Fruit fly (Drosophila melanogaster) whole organism, wandering third instar larva: ENCODE data around the gene Nubp2.

Source experiments
- Abd-B ChIP-seq: fragments of >200 bp; optimal IDR thresholded peaks from 2 replicates; lab custom pipeline; 2017; ENCODE audit warnings: missing biosample characterization, missing genetic modification characterization
- Myc ChIP-seq: fragments of >200 bp; optimal IDR thresholded peaks from 2 replicates; lab custom pipeline; 2017
- Rel ChIP-seq, 2 experiments: fragments of 200-800 bp; sonication (Bioruptor generic) in 1 of 2; optimal IDR thresholded peaks; 2 replicates in 1 of 2; 3 replicates in 1 of 2; lab custom pipeline; 2016 to 2019; ENCODE audit warnings: mild to moderate bottlenecking in 2 of 2, missing biosample characterization in 2 of 2, missing genetic modification characterization in 2 of 2, moderate library complexity in 1 of 2
- dsf ChIP-seq: sonication (Bioruptor generic); optimal IDR thresholded peaks from 2 replicates; lab custom pipeline; 2016; ENCODE audit warnings: missing biosample characterization, missing genetic modification characterization, borderline replicate concordance
- h ChIP-seq: fragments of 200-800 bp; sonication (Bioruptor generic); optimal IDR thresholded peaks from 3 replicates; lab custom pipeline; 2016; ENCODE audit warnings: missing biosample characterization, mild to moderate bottlenecking, missing genetic modification characterization
- jim ChIP-seq: fragments of 175-275, 200-325 bp; sonication (Bioruptor generic); optimal IDR thresholded peaks from 2 replicates; lab custom pipeline; 2016; ENCODE audit warnings: missing biosample characterization, mild to moderate bottlenecking, missing genetic modification characterization
- rgr ChIP-seq: fragments of 200-800 bp; sonication (Bioruptor generic); optimal IDR thresholded peaks from 3 replicates; lab custom pipeline; 2016; ENCODE audit warnings: missing biosample characterization, mild to moderate bottlenecking, missing genetic modification characterization
- usp ChIP-seq: fragments of >200 bp; optimal IDR thresholded peaks from 2 replicates; lab custom pipeline; 2017; ENCODE audit warnings: missing biosample characterization, missing genetic modification characterization

The Nubp2 gene

DNA sequence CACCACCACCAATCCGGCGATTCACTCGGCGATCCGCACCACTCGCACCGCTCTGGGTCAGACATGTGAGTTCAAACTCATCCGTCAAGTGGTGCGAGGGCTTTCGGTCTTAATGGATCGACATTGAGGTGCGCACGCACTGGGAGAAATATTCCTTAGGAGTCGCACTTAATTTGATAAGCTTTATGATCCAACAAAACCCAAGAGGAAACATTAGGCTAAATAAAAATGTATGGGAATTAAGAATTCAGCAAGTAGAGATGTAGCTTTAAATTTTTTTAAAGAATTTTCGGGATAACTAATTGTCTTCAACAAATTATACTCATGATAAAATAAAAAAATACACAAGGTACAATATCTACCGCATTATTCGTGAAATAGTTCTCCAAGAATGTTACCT, 50.1 kb downstream of the Nubp2 start:
- TF ChIP-seq Rel (GFP tag; optimal IDR thresholded peaks at IDR 0.05; lab: Kevin White, UChicago) (no peak), Rel (tag; optimal IDR thresholded peaks at IDR 0.05; lab: Kevin White, UChicago) (no peak), usp (GFP tag; lab: Kevin White, UChicago) (no peak), Myc (lab: Kevin White, UChicago) (no peak), jim (no peak), Abd-B (no peak), rgr (GFP tag; lab: Kevin White, UChicago) (no peak), h (GFP tag; lab: Kevin White, UChicago) (no peak), dsf (GFP tag; lab: Kevin White, UChicago) (no peak)
